Worm (Caenorhabditis elegans) whole organism, L2 larva: ENCODE measurements around the gene T25B6.5.

Source experiments
- lin-13 ChIP-seq: fragments of 150-350 bp; optimal IDR thresholded peaks from 2 replicates; lab custom pipeline; 2014; ENCODE audit warnings: missing biosample characterization, missing genetic modification reagents, missing genetic modification characterization
- lsy-2 ChIP-seq, 2 experiments: fragments of 150-350 bp in 1 of 2; sonication (generic microtip) in 1 of 2; optimal IDR thresholded peaks; 2 replicates each; lab custom pipeline; 2014 to 2017; ENCODE audit warnings: missing biosample characterization in 2 of 2, missing genetic modification characterization in 2 of 2
- nhr-11 ChIP-seq: fragments of 150-350 bp; optimal IDR thresholded peaks from 2 replicates; lab custom pipeline; 2014; ENCODE audit warnings: missing biosample characterization, missing genetic modification characterization
- nhr-77 ChIP-seq: fragments of 150-350 bp; optimal IDR thresholded peaks from 2 replicates; lab custom pipeline; 2014; ENCODE audit warnings: missing biosample characterization, missing genetic modification characterization
- unc-62 ChIP-seq: fragments of 150-350 bp; optimal IDR thresholded peaks from 2 replicates; lab custom pipeline; 2014; ENCODE audit warnings: missing biosample characterization, missing genetic modification reagents, missing genetic modification characterization

DNA sequence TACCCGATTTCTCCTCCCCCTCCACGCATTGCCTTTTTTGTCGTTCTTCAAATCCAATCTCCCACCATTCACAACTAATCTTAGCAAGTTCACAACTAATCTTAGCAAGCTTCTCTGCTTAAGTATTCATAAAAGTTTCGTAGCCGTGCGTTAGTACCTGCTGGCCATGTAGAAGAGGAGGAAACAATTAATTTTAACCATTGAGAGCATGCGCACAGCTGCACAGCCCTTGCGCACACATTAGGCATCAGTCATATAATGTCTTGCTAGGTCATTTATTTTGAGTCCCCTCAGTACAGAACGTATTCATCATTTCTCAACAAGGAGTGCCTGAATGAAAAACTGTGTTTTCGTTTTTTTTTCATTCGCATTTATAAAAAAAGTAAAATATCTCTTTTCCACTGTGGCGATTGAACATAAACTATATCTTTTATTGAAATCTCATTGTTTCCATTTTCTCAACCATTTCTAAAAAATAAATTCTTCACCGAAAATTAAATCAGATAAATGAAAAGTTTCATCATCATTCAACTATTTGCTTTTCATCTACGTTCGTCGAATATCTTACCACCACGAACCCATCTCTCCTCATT lies 45.8 kb upstream of the T25B6.5 start:
- TF ChIP-seq lsy-2 (tag; optimal IDR thresholded peaks at IDR 0.05; lab: Kevin White, UChicago): no peak
- no peak for TF ChIP-seq unc-62 (GFP tag; lab: Kevin White, UChicago)
- no peak for TF ChIP-seq lin-13 (GFP tag; lab: Kevin White, UChicago)
- no peak for TF ChIP-seq nhr-77
- no peak for TF ChIP-seq nhr-11 (tag; lab: Kevin White, UChicago)
